Worm (Caenorhabditis elegans): ENCODE data around the gene D1044.7.

ce11 chrIII:5543727-5544345 lies 35.3 kb upstream of the D1044.7 start, which contains the start of gene D1044.1:
- TF ChIP-seq unc-39 (tag; optimal IDR thresholded peaks at IDR 0.05) (no peak), snpc-4 (tag; optimal IDR thresholded peaks at IDR 0.05) (no peak), nhr-76 (tag; optimal IDR thresholded peaks at IDR 0.05) (no peak), lin-32 (GFP tag; optimal IDR thresholded peaks at IDR 0.05) (no peak), ztf-11 (tag; optimal IDR thresholded peaks at IDR 0.05) (no peak), hlh-1 (tag; optimal IDR thresholded peaks at IDR 0.05) (no peak), elt-3 (tag; optimal IDR thresholded peaks at IDR 0.05) (no peak), lin-13 (tag; optimal IDR thresholded peaks at IDR 0.05) (no peak), nhr-237 (tag; optimal IDR thresholded peaks at IDR 0.05) (no peak), cnd-1 (tag; optimal IDR thresholded peaks at IDR 0.05) (no peak), M03D4.4 (tag; optimal IDR thresholded peaks at IDR 0.05) (no peak), unc-62 (GFP tag; optimal IDR thresholded peaks at IDR 0.05) (no peak), drap-1 (GFP tag; optimal IDR thresholded peaks at IDR 0.05) (no peak)

Measured in whole organism, mixed stage, embryonic.